Fruit fly (Drosophila melanogaster) whole organism, pupa: Measurements from ENCODE around the gene Naglu.

Experiments used
- CG8159 ChIP-seq: fragments of 200-800 bp; sonication (Bioruptor generic); optimal IDR thresholded peaks from 3 replicates; lab custom pipeline; 2018; ENCODE audit warnings: missing biosample characterization, mild to moderate bottlenecking, missing genetic modification characterization, moderate library complexity
- CG9948 ChIP-seq: fragments of 200-800 bp; sonication (Bioruptor generic); optimal IDR thresholded peaks from 2 replicates; lab custom pipeline; 2018; ENCODE audit warnings: missing biosample characterization, mild to moderate bottlenecking, missing genetic modification characterization, moderate library complexity
- EcR ChIP-seq: fragments of 200-800 bp; sonication (Bioruptor generic); optimal IDR thresholded peaks from 3 replicates; lab custom pipeline; 2019; ENCODE audit warnings: missing biosample characterization, missing genetic modification characterization, mild to moderate bottlenecking, moderate library complexity, missing genetic modification reagents
- Pif1A ChIP-seq: fragments of 200-800 bp; sonication (Bioruptor generic); optimal IDR thresholded peaks from 3 replicates; lab custom pipeline; 2016; ENCODE audit warnings: missing biosample characterization, missing genetic modification characterization
- gl ChIP-seq: fragments of 200-800 bp; sonication (Bioruptor generic); optimal IDR thresholded peaks from 2 replicates; lab custom pipeline; 2018; ENCODE audit warnings: missing biosample characterization, mild to moderate bottlenecking, missing genetic modification characterization

- TF ChIP-seq gl: no peak
- no peak for TF ChIP-seq CG8159 (tag; lab: Kevin White, UChicago)
- TF ChIP-seq CG9948: no peak
- no peak for TF ChIP-seq EcR
- TF ChIP-seq Pif1A: no peak
Observed at dm6 chr2L:8394840-8395239, 16.8 kb downstream of the Naglu start, which contains the start of gene Peritrophin-15b.
